Worm (Caenorhabditis elegans) whole organism, L4/young adult: ENCODE results near the gene dyf-13.

Source experiments
- W03F9.2 ChIP-seq: fragments of 150-350 bp; optimal IDR thresholded peaks from 2 replicates; lab custom pipeline; 2014; ENCODE audit warnings: missing biosample characterization, missing genetic modification characterization
- dao-5 ChIP-seq: sonication (generic microtip); optimal IDR thresholded peaks from 2 replicates; lab custom pipeline; 2016; ENCODE audit warnings: missing genotype, missing genetic modification characterization, moderate library complexity, missing compliant biosample characterization
- him-1 ChIP-seq: sonication (generic microtip); optimal IDR thresholded peaks from 2 replicates; lab custom pipeline; 2016; ENCODE audit warnings: missing genotype, missing genetic modification reagents, missing genetic modification characterization, missing compliant biosample characterization

The dyf-13 gene

ce11 chrII:7171305-7171998, at the start of gene dyf-13:
Gene dyf-13, minus strand, starts transcription at chrII:7171355.
- TF ChIP-seq W03F9.2 (tag; lab: Kevin White, UChicago) (no peak), him-1 (no peak), dao-5 (tag; lab: Kevin White, UChicago) (no peak)

- TF ChIP-seq him-1 (no peak), W03F9.2 (tag; lab: Kevin White, UChicago) (no peak), dao-5 (tag; lab: Kevin White, UChicago) (no peak)
These were observed 45.9 kb upstream of the dyf-13 start, which contains the start of gene E04F6.10 for ce11 chrII:7217047-7217446. Gene E04F6.10, minus strand, starts transcription at chrII:7217147.

- no peak for TF ChIP-seq him-1
- no peak for TF ChIP-seq W03F9.2 (tag; lab: Kevin White, UChicago)
- TF ChIP-seq dao-5 (tag; lab: Kevin White, UChicago), result no peak
These were observed 40.9 kb upstream of the dyf-13 start, which contains the start of gene E04F6.9 for ce11 chrII:7212059-7212458. Gene E04F6.9, minus strand, starts transcription at chrII:7212159.

ce11 chrII:7211280-7211679, 40.1 kb upstream of the dyf-13 start, which contains the start of gene E04F6.8:
Gene E04F6.8, minus strand, starts transcription at chrII:7211380.
- no peak for TF ChIP-seq W03F9.2 (tag; lab: Kevin White, UChicago)
- no peak for TF ChIP-seq dao-5 (tag; lab: Kevin White, UChicago)
- TF ChIP-seq him-1, result no peak

- TF ChIP-seq dao-5 (tag; lab: Kevin White, UChicago) (no peak), W03F9.2 (tag; lab: Kevin White, UChicago) (no peak), him-1 (no peak)
These were observed 39.0 kb upstream of the dyf-13 start, which contains the start of gene E04F6.15 for ce11 chrII:7210187-7210586. Gene E04F6.15, minus strand, starts transcription at chrII:7210287.

ce11 chrII:7208184-7208583, 37.0 kb upstream of the dyf-13 start, which contains the start of gene dhs-7:
Gene dhs-7, minus strand, starts transcription at chrII:7208460.
- TF ChIP-seq him-1 (no peak), dao-5 (tag; lab: Kevin White, UChicago) (no peak)

- TF ChIP-seq W03F9.2 (tag; lab: Kevin White, UChicago) (no peak), dao-5 (tag; lab: Kevin White, UChicago) (no peak), him-1 (no peak)
These were observed 36.5 kb upstream of the dyf-13 start for ce11 chrII:7207649-7208048.

ce11 chrII:7205388-7205787, 34.2 kb upstream of the dyf-13 start, which contains the start of gene srd-59:
Gene srd-59, plus strand, starts transcription at chrII:7205688.
- no peak for TF ChIP-seq W03F9.2 (tag; lab: Kevin White, UChicago)
- TF ChIP-seq dao-5 (tag; lab: Kevin White, UChicago), result no peak
- no peak for TF ChIP-seq him-1

- TF ChIP-seq dao-5 (tag; lab: Kevin White, UChicago) (no peak), him-1 (no peak), W03F9.2 (tag; lab: Kevin White, UChicago) (no peak)
These were observed 33.8 kb upstream of the dyf-13 start, which contains the start of gene srd-58 for ce11 chrII:7204951-7205350. Gene srd-58, minus strand, starts transcription at chrII:7205051.

ce11 chrII:7203110-7203509, 32.0 kb upstream of the dyf-13 start, which contains the start of gene srd-56:
Gene srd-56, minus strand, starts transcription at chrII:7203210.
- TF ChIP-seq W03F9.2 (tag; lab: Kevin White, UChicago), result no peak
- no peak for TF ChIP-seq dao-5 (tag; lab: Kevin White, UChicago)
- no peak for TF ChIP-seq him-1

- no peak for TF ChIP-seq W03F9.2 (tag; lab: Kevin White, UChicago)
- TF ChIP-seq dao-5 (tag; lab: Kevin White, UChicago), result peak; percentile 60
- TF ChIP-seq him-1, result peak; percentile 57
These were observed 29.0 kb upstream of the dyf-13 start, which contains the start of gene pcrg-1 for ce11 chrII:7200051-7200599. Gene pcrg-1, plus strand, starts transcription at chrII:7200549.

- TF ChIP-seq dao-5 (tag; lab: Kevin White, UChicago) (no peak), him-1 (no peak), W03F9.2 (tag; lab: Kevin White, UChicago) (no peak)
These were observed 28.2 kb upstream of the dyf-13 start, which contains the start of gene E04F6.6 for ce11 chrII:7199308-7199707. Gene E04F6.6, minus strand, starts transcription at chrII:7199565.

ce11 chrII:7197434-7197833, 26.3 kb upstream of the dyf-13 start:
- no peak for TF ChIP-seq dao-5 (tag; lab: Kevin White, UChicago)
- TF ChIP-seq W03F9.2 (tag; lab: Kevin White, UChicago), result no peak
- no peak for TF ChIP-seq him-1

ce11 chrII:7196040-7196439, 24.9 kb upstream of the dyf-13 start, which contains the start of gene maoc-1:
Gene maoc-1, plus strand, starts transcription at chrII:7196276.
- no peak for TF ChIP-seq dao-5 (tag; lab: Kevin White, UChicago)
